Worm (Caenorhabditis elegans): ENCODE results near the gene F41G3.18.
A peak's percentile ranks its signal among the peaks of the same experiment; 100 is the strongest.

Gene F41G3.18

DNA sequence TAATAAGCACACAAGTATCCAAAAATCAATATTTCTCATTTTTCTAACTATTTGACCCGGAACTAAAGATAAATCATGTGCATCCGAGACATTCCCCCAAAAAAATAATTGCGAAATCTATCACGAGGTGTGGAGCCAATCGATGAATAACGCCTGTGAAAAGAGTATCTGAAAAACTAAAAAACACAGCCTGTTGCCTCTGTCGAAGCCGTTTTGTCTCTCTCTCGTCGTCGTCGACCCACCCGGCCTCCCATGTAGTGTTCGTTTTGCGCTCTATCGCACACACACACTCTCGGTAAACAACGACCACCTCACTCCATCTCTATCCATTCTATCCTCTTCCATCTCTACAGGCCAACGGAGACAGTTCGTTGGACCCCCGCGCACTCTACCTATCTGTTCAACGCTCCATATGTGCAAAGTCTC is 14.6 kb downstream of the F41G3.18 start:
- peak; percentile 91 for TF ChIP-seq K12H6.12 (tag; optimal IDR thresholded peaks at IDR 0.05)
- TF ChIP-seq snpc-1.1 (tag; optimal IDR thresholded peaks at IDR 0.05; ENCODE audit: insufficient read depth), result no peak
- TF ChIP-seq aptf-2 (GFP tag; conservative IDR thresholded peaks at IDR 0.05), result no peak
- TF ChIP-seq akir-1 (GFP tag; optimal IDR thresholded peaks at IDR 0.05), result no peak
- peak; percentile 76 for TF ChIP-seq ceh-27 (GFP tag; optimal IDR thresholded peaks at IDR 0.05)
- TF ChIP-seq Y56A3A.18 (GFP tag; IDR thresholded peaks at IDR 0.05), result no peak
- no peak for TF ChIP-seq F49E8.2 (tag; optimal IDR thresholded peaks at IDR 0.05; ENCODE audit: insufficient read depth)
- no peak for TF ChIP-seq hlh-26 (GFP tag; conservative IDR thresholded peaks at IDR 0.05)
- TF ChIP-seq F57C9.4 (tag; optimal IDR thresholded peaks at IDR 0.05), result no peak
- TF ChIP-seq somi-1 (GFP tag; optimal IDR thresholded peaks at IDR 0.05), result peak; percentile 52
- no peak for TF ChIP-seq Y53G8AR.9 (GFP tag; conservative IDR thresholded peaks at IDR 0.05)
- TF ChIP-seq cebp-2 (GFP tag; IDR thresholded peaks at IDR 0.05), result 0 out of 2 replicates have a peak, but pooled peaks have one; percentile 15
- TF ChIP-seq mxl-1 (tag; optimal IDR thresholded peaks at IDR 0.05), result no peak
- no peak for TF ChIP-seq ekl-4 (GFP tag; IDR thresholded peaks at IDR 0.05)
- peak; percentile 14 for TF ChIP-seq gei-17 (GFP tag; optimal IDR thresholded peaks at IDR 0.05)
- TF ChIP-seq K11D2.4 (GFP tag; IDR thresholded peaks at IDR 0.05), result no peak; the same call in 1 of the 2 replicates
- no peak for TF ChIP-seq madf-10 (tag; optimal IDR thresholded peaks at IDR 0.05)
- no peak for TF ChIP-seq ztf-28 (GFP tag; IDR thresholded peaks at IDR 0.05)
- no peak for TF ChIP-seq ztf-3 (GFP tag; optimal IDR thresholded peaks at IDR 0.05)
- TF ChIP-seq snpc-1.3 (tag; optimal IDR thresholded peaks at IDR 0.05; ENCODE audit: insufficient read depth), result no peak
- no peak for TF ChIP-seq F52B5.7 (tag; optimal IDR thresholded peaks at IDR 0.05)
- TF ChIP-seq lin-35 (GFP tag; optimal IDR thresholded peaks at IDR 0.05), result peak in 1 of 3 experiments; percentile 41
- no peak for TF ChIP-seq ztf-26 (tag; optimal IDR thresholded peaks at IDR 0.05)
- 0 out of 2 replicates have a peak, but pooled peaks have one; percentile 44 for TF ChIP-seq lin-26 (GFP tag; IDR thresholded peaks at IDR 0.05)
- no peak for TF ChIP-seq egl-18 (GFP tag; IDR thresholded peaks at IDR 0.05)
- peak; percentile 45 for TF ChIP-seq hmg-1.2 (GFP tag; IDR thresholded peaks at IDR 0.05)
- no peak for TF ChIP-seq sptf-2 (GFP tag; optimal IDR thresholded peaks at IDR 0.05)
- TF ChIP-seq hrde-1 (tag; optimal IDR thresholded peaks at IDR 0.05; ENCODE audit: borderline replicate concordance), result no peak
- TF ChIP-seq ztf-22 (GFP tag; optimal IDR thresholded peaks at IDR 0.05), result no peak
- TF ChIP-seq rpc-1 (optimal IDR thresholded peaks at IDR 0.05), result no peak
- TF ChIP-seq rpc-1 (tag; optimal IDR thresholded peaks at IDR 0.05), result no peak
- TF ChIP-seq athp-1 (tag; optimal IDR thresholded peaks at IDR 0.05), result no peak
- no peak for TF ChIP-seq B0035.1 (tag; optimal IDR thresholded peaks at IDR 0.05)
- no peak for TF ChIP-seq rec-8 (tag; optimal IDR thresholded peaks at IDR 0.05)
- no peak for TF ChIP-seq die-1 (tag; optimal IDR thresholded peaks at IDR 0.05)
- no peak for TF ChIP-seq F57A8.1 (GFP tag; optimal IDR thresholded peaks at IDR 0.05)
- no peak for TF ChIP-seq unc-130 (GFP tag; optimal IDR thresholded peaks at IDR 0.05)
- TF ChIP-seq pbrm-1 (GFP tag; IDR thresholded peaks at IDR 0.05), result 0 out of 2 replicates have a peak, but pooled peaks have one; percentile 33
- TF ChIP-seq B0336.3 (GFP tag; IDR thresholded peaks at IDR 0.05), result peak; percentile 41
- no peak for TF ChIP-seq dpl-1 (GFP tag; optimal IDR thresholded peaks at IDR 0.05)
- 0 out of 2 replicates have a peak, but pooled peaks have one; percentile 58 for TF ChIP-seq Y67H2A.10 (GFP tag; conservative IDR thresholded peaks at IDR 0.05)
- TF ChIP-seq cebp-1 (GFP tag; IDR thresholded peaks at IDR 0.05), result peak; percentile 98
- TF ChIP-seq cebp-1 (tag; optimal IDR thresholded peaks at IDR 0.05), result peak; percentile 99
- TF ChIP-seq mes-4 (tag; optimal IDR thresholded peaks at IDR 0.05), result no peak
- no peak for TF ChIP-seq nhr-90 (tag; optimal IDR thresholded peaks at IDR 0.05)
- no peak for TF ChIP-seq repo-1 (tag; optimal IDR thresholded peaks at IDR 0.05)
- no peak for TF ChIP-seq F39B2.1 (GFP tag; IDR thresholded peaks at IDR 0.05)
- TF ChIP-seq nfya-2 (GFP tag; IDR thresholded peaks at IDR 0.05), result no peak
- no peak for TF ChIP-seq hlh-12 (tag; optimal IDR thresholded peaks at IDR 0.05)

Data from whole organism, young adult.